Worm (Caenorhabditis elegans) whole organism, L2 larva: ENCODE results near the gene sox-2.

Experiments
- F13H6.1 ChIP-seq: sonication (generic microtip); optimal IDR thresholded peaks from 2 replicates; lab custom pipeline; 2016; ENCODE audit warnings: missing genetic modification characterization, missing compliant biosample characterization
- R02D3.7 ChIP-seq: fragments of 150-350 bp; optimal IDR thresholded peaks from 2 replicates; lab custom pipeline; 2014; ENCODE audit warnings: missing biosample characterization, missing genetic modification characterization
- ZK546.5 ChIP-seq: sonication (generic microtip); optimal IDR thresholded peaks from 2 replicates; lab custom pipeline; 2017; ENCODE audit warnings: missing biosample characterization, missing genetic modification characterization
- alr-1 ChIP-seq: fragments of 150-350 bp; optimal IDR thresholded peaks from 2 replicates; lab custom pipeline; 2014; ENCODE audit warnings: missing biosample characterization, missing genetic modification characterization
- aly-2 ChIP-seq: fragments of 150-350 bp; optimal IDR thresholded peaks from 2 replicates; lab custom pipeline; 2014; ENCODE audit warnings: missing biosample characterization, missing genetic modification characterization
- ama-1 ChIP-seq: fragments of 150-350 bp; optimal IDR thresholded peaks from 2 replicates; lab custom pipeline; 2018; ENCODE audit warnings: inconsistent platforms
- blmp-1 ChIP-seq: sonication (generic microtip); optimal IDR thresholded peaks from 2 replicates; lab custom pipeline; 2017; ENCODE audit warnings: missing genetic modification characterization, mild to moderate bottlenecking, missing compliant biosample characterization, antibody characterized with exemption, moderate library complexity; ENCODE audit not compliant: insufficient read depth
- ceh-16 ChIP-seq: fragments of 150-350 bp; optimal IDR thresholded peaks from 2 replicates; lab custom pipeline; 2014; ENCODE audit warnings: missing biosample characterization, missing genetic modification characterization
- ceh-82 ChIP-seq: fragments of 150-350 bp; optimal IDR thresholded peaks from 2 replicates; lab custom pipeline; 2014; ENCODE audit warnings: missing biosample characterization, missing genetic modification characterization
- dmd-4 ChIP-seq: sonication (generic microtip); optimal IDR thresholded peaks from 2 replicates; lab custom pipeline; 2017; ENCODE audit warnings: missing biosample characterization, missing genetic modification characterization
- egl-27 ChIP-seq: sonication (generic microtip); optimal IDR thresholded peaks from 3 replicates; lab custom pipeline; 2017; ENCODE audit warnings: missing biosample characterization, missing genetic modification reagents, missing genetic modification characterization
- elt-1 ChIP-seq: fragments of 150-350 bp; optimal IDR thresholded peaks from 2 replicates; lab custom pipeline; 2014; ENCODE audit warnings: missing biosample characterization, missing genetic modification characterization
- fos-1 ChIP-seq: fragments of 150-350 bp; optimal IDR thresholded peaks from 2 replicates; lab custom pipeline; 2014; ENCODE audit warnings: missing biosample characterization, missing genetic modification characterization
- gmeb-1 ChIP-seq: fragments of 150-350 bp; optimal IDR thresholded peaks from 2 replicates; lab custom pipeline; 2014; ENCODE audit warnings: missing biosample characterization, missing genetic modification characterization
- lin-11 ChIP-seq: fragments of 150-350 bp; sonication (generic microtip); optimal IDR thresholded peaks from 2 replicates; lab custom pipeline; 2014; ENCODE audit warnings: missing biosample characterization, missing genetic modification characterization, inconsistent platforms, mixed read lengths
- lin-13 ChIP-seq: fragments of 150-350 bp; optimal IDR thresholded peaks from 2 replicates; lab custom pipeline; 2014; ENCODE audit warnings: missing biosample characterization, missing genetic modification reagents, missing genetic modification characterization
- lin-39 ChIP-seq: fragments of 150-350 bp; optimal IDR thresholded peaks from 2 replicates; lab custom pipeline; 2014; ENCODE audit warnings: missing biosample characterization, missing genetic modification reagents, missing genetic modification characterization
- lsy-2 ChIP-seq, 2 experiments: fragments of 150-350 bp in 1 of 2; sonication (generic microtip) in 1 of 2; optimal IDR thresholded peaks; 2 replicates each; lab custom pipeline; 2014 to 2017; ENCODE audit warnings: missing biosample characterization in 2 of 2, missing genetic modification characterization in 2 of 2
- mab-5 ChIP-seq: fragments of 150-350 bp; optimal IDR thresholded peaks from 2 replicates; lab custom pipeline; 2014; ENCODE audit warnings: missing biosample characterization, missing genetic modification characterization
- mbf-1 ChIP-seq: sonication (generic microtip); optimal IDR thresholded peaks from 2 replicates; lab custom pipeline; 2017; ENCODE audit warnings: missing biosample characterization, missing genetic modification characterization
- mdl-1 ChIP-seq, 2 experiments: fragments of 150-350 bp in 1 of 2; sonication (generic microtip) in 1 of 2; optimal IDR thresholded peaks; 2 replicates each; lab custom pipeline; 2017; ENCODE audit warnings: missing biosample characterization in 2 of 2, missing genetic modification characterization in 2 of 2
- nhr-11 ChIP-seq: fragments of 150-350 bp; optimal IDR thresholded peaks from 2 replicates; lab custom pipeline; 2014; ENCODE audit warnings: missing biosample characterization, missing genetic modification characterization
- nhr-12 ChIP-seq: fragments of 150-350 bp; optimal IDR thresholded peaks from 2 replicates; lab custom pipeline; 2014; ENCODE audit warnings: missing biosample characterization, missing genetic modification characterization
- nhr-129 ChIP-seq: fragments of 150-350 bp; optimal IDR thresholded peaks from 2 replicates; lab custom pipeline; 2014; ENCODE audit warnings: missing biosample characterization, missing genetic modification characterization
- nhr-21 ChIP-seq: fragments of 150-350 bp; optimal IDR thresholded peaks from 2 replicates; lab custom pipeline; 2014; ENCODE audit warnings: missing biosample characterization, missing genetic modification characterization
- nhr-23 ChIP-seq: fragments of 150-350 bp; optimal IDR thresholded peaks from 2 replicates; lab custom pipeline; 2014; ENCODE audit warnings: missing biosample characterization, missing genetic modification reagents, missing genetic modification characterization
- nhr-237 ChIP-seq: fragments of 150-350 bp; optimal IDR thresholded peaks from 2 replicates; lab custom pipeline; 2014; ENCODE audit warnings: missing biosample characterization, missing genetic modification characterization
- nhr-25 ChIP-seq: fragments of 150-350 bp; sonication (generic microtip); optimal IDR thresholded peaks from 3 replicates; lab custom pipeline; 2014; ENCODE audit warnings: missing biosample characterization, missing genetic modification characterization
- peb-1 ChIP-seq: fragments of 150-350 bp; optimal IDR thresholded peaks from 2 replicates; lab custom pipeline; 2014; ENCODE audit warnings: missing biosample characterization, missing genetic modification characterization
- skn-1 ChIP-seq: sonication (generic microtip); optimal IDR thresholded peaks from 2 replicates; lab custom pipeline; 2017; ENCODE audit warnings: missing biosample characterization, missing genetic modification characterization
- sma-3 ChIP-seq: sonication (generic microtip); optimal IDR thresholded peaks from 2 replicates; lab custom pipeline; 2016; ENCODE audit warnings: missing genetic modification reagents, missing genetic modification characterization, missing compliant biosample characterization
- sma-9 ChIP-seq, 2 experiments: fragments of 150-350 bp in 1 of 2; sonication (generic microtip) in 1 of 2; optimal IDR thresholded peaks; 2 replicates each; lab custom pipeline; 2014 to 2016; ENCODE audit warnings: missing genetic modification characterization in 2 of 2, mild to moderate bottlenecking in 1 of 2, missing biosample characterization in 1 of 2, missing compliant biosample characterization in 1 of 2, missing genetic modification reagents in 1 of 2, moderate library complexity in 1 of 2
- snpc-4 ChIP-seq: fragments of 150-350 bp; optimal IDR thresholded peaks from 2 replicates; lab custom pipeline; 2014; ENCODE audit warnings: missing biosample characterization, missing genetic modification characterization
- unc-39 ChIP-seq: fragments of 150-350 bp; optimal IDR thresholded peaks from 2 replicates; lab custom pipeline; 2014; ENCODE audit warnings: missing biosample characterization, missing genetic modification characterization
- unc-55 ChIP-seq: fragments of 150-350 bp; sonication (generic microtip); optimal IDR thresholded peaks from 3 replicates; lab custom pipeline; 2014; ENCODE audit warnings: missing biosample characterization, missing genetic modification reagents, missing genetic modification characterization
- unc-62 ChIP-seq: fragments of 150-350 bp; optimal IDR thresholded peaks from 2 replicates; lab custom pipeline; 2014; ENCODE audit warnings: missing biosample characterization, missing genetic modification reagents, missing genetic modification characterization
- ztf-1 ChIP-seq: fragments of 200-800 bp; sonication (Bioruptor generic); conservative IDR thresholded peaks from 2 replicates; pipeline ENCODE4 v1.3.6; 2022; ENCODE audit warnings: missing genetic modification characterization, missing compliant biosample characterization
- ztf-11 ChIP-seq: sonication (generic microtip); optimal IDR thresholded peaks from 2 replicates; lab custom pipeline; 2017; ENCODE audit warnings: missing biosample characterization, missing genetic modification characterization
- ztf-4 ChIP-seq: fragments of 150-350 bp; optimal IDR thresholded peaks from 2 replicates; lab custom pipeline; 2014; ENCODE audit warnings: missing biosample characterization, missing genetic modification characterization

sox-2 gene

DNA sequence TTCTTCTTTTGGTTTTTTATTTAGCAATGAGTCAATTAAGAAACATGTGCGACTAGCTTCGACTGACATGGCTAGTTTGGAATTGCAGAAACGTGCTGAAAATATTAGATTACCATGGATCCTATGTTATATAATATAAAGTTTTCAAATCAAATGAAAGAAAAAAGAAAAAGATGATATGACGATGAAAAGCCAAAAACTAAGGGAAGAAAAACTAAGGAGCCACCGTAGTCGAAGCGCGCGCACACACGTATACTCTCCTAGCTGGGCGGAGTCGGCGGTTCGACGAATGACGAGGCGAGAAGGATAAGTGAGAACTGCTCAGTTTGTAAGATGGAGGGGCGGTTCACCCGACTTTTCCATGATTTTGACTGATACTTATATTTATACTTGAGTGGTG is 38.7 kb downstream of the sox-2 start, which contains the start of gene mnm-2:
Gene mnm-2 (minus strand): TSS at position 101 of the 400 bp plus-strand sequence.
- TF ChIP-seq aly-2, result no peak
- TF ChIP-seq F13H6.1 (tag; lab: Kevin White, UChicago), result no peak
- no peak for TF ChIP-seq nhr-12 (tag; lab: Kevin White, UChicago)
- TF ChIP-seq lin-11, result no peak

DNA sequence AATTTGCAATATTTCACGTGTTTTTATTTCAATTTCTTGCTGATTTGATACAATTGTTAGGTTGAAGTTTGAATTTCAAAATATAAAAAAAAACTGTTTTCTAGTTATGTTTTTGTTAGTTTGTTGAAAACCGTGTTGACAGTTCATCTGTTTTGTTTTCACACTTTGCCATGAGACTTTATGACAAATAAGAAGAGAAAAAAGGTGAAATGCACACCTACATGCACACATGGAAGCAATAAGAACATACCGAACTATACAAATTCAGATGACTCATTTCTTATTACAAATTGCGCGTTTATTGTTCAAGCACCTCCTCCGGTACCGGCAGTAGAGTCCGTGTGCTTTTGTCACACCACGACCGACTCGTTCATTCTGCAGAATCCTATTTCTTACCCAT is 43.0 kb downstream of the sox-2 start, which contains the start of gene C10A4.9:
Gene C10A4.9 (plus strand): TSS at position 301 of the 400 bp plus-strand sequence.
- TF ChIP-seq nhr-25 (tag; lab: Kevin White, UChicago) (no peak), elt-1 (tag; lab: Kevin White, UChicago) (no peak), ztf-1 (GFP tag; lab: Robert Waterston, UW) (no peak), F13H6.1 (tag; lab: Kevin White, UChicago) (no peak), fos-1 (no peak), sma-3 (GFP tag; lab: Kevin White, UChicago) (no peak), nhr-12 (tag; lab: Kevin White, UChicago) (no peak), unc-55 (GFP tag; lab: Kevin White, UChicago) (no peak), alr-1 (no peak), nhr-23 (no peak), unc-62 (GFP tag; lab: Kevin White, UChicago) (no peak), mbf-1 (tag; lab: Kevin White, UChicago) (no peak), ceh-16 (tag; lab: Kevin White, UChicago) (no peak), blmp-1 (tag; lab: Kevin White, UChicago) (no peak)

DNA sequence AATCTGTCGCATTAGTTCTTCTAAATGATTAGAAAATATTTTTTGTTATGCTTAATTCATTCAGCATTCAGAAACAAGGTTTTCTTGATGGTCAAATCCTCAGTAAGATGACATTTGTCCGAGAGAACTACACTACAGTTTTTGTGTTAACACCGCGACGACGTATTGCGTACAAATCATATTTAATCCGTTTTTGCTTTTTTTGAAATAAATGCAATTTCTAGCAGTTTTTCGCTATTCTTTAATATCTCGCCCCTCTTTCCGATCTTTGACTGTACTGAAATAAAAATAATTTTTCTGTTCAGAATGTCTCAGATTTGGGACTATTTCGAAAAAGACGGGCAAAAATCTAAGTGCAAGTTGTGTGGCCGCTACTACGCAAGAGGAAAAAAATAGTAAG is 47.5 kb downstream of the sox-2 start, which contains the start of gene C10A4.1:
Gene C10A4.1 (plus strand): TSS at position 301 of the 400 bp plus-strand sequence.
- TF ChIP-seq ZK546.5 (tag; lab: Kevin White, UChicago) (no peak), nhr-21 (tag; lab: Kevin White, UChicago) (no peak), R02D3.7 (no peak), lin-11 (no peak), sma-9 (GFP tag; optimal IDR thresholded peaks at IDR 0.05; lab: Kevin White, UChicago) (no peak), sma-9 (tag; optimal IDR thresholded peaks at IDR 0.05; lab: Kevin White, UChicago) (no peak)

DNA sequence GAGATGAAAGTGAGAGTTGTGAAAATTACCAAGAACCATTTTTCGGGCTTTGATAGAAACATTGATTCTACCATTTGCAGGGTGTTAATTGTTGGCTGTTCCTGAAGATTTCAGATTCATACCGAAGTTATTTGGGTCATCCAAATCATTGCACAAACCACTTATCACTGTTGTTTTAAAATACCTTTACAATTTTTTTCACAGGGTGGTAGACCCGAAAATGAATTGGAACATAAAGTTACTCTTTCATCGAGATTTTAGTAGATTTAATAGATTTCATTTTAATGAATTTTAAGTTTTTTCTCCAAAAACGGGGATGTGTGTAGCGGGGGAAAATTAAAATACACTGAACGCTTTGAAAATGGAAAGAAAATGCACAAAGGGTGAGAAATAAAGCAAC is 48.1 kb downstream of the sox-2 start, which contains the start of gene C10A4.7:
Gene C10A4.7 (minus strand): TSS at position 101 of the 400 bp plus-strand sequence.
- TF ChIP-seq mab-5 (tag; lab: Kevin White, UChicago) (no peak), alr-1 (no peak), skn-1 (no peak), sma-3 (GFP tag; lab: Kevin White, UChicago) (no peak), ztf-11 (tag; lab: Kevin White, UChicago) (no peak), nhr-129 (no peak), unc-39 (no peak), ZK546.5 (tag; lab: Kevin White, UChicago) (no peak), R02D3.7 (no peak), peb-1 (tag; lab: Kevin White, UChicago) (no peak), lin-13 (GFP tag; lab: Kevin White, UChicago) (no peak), ceh-82 (no peak), ama-1 (no peak), egl-27 (tag; lab: Kevin White, UChicago) (no peak), nhr-21 (tag; lab: Kevin White, UChicago) (no peak), fos-1 (no peak), gmeb-1 (tag; lab: Kevin White, UChicago) (no peak), snpc-4 (tag; lab: Kevin White, UChicago) (no peak)

DNA sequence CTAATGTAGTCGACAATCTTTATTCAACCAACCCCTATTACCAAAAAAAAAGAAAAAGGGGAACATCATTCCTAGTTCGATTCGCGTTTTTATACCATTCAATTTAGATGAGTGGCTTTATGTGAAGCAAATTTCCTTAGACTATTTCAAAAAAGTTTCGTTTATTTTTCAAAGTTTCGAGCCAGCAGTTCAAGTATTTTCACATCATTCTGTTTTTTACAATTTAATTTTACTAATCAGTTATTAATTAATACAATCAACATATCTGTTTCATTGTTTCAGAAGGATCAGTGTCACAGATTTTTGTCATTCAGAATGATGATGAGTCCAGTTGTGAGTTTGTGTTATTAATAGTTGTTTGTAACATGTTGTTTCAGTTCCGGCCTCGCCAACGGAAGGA is 53.6 kb downstream of the sox-2 start, which contains the start of gene C10A4.2:
Gene C10A4.2 (plus strand): TSS at position 301 of the 400 bp plus-strand sequence.
- no peak for TF ChIP-seq mdl-1 (tag; optimal IDR thresholded peaks at IDR 0.05; lab: Kevin White, UChicago)
- no peak for TF ChIP-seq egl-27 (tag; lab: Kevin White, UChicago)
- no peak for TF ChIP-seq fos-1
- no peak for TF ChIP-seq elt-1 (tag; lab: Kevin White, UChicago)
- no peak for TF ChIP-seq dmd-4 (tag; lab: Kevin White, UChicago)
- TF ChIP-seq nhr-129, result no peak
- no peak for TF ChIP-seq sma-3 (GFP tag; lab: Kevin White, UChicago)
- TF ChIP-seq nhr-237 (tag; lab: Kevin White, UChicago), result no peak
- TF ChIP-seq blmp-1 (tag; lab: Kevin White, UChicago), result no peak
- TF ChIP-seq sma-9 (GFP tag; optimal IDR thresholded peaks at IDR 0.05; lab: Kevin White, UChicago), result no peak
- no peak for TF ChIP-seq sma-9 (tag; optimal IDR thresholded peaks at IDR 0.05; lab: Kevin White, UChicago)
- no peak for TF ChIP-seq alr-1
- TF ChIP-seq lsy-2 (tag; optimal IDR thresholded peaks at IDR 0.05; lab: Kevin White, UChicago), result no peak
- no peak for TF ChIP-seq lin-39 (tag; lab: Kevin White, UChicago)
- no peak for TF ChIP-seq ztf-11 (tag; lab: Kevin White, UChicago)
- no peak for TF ChIP-seq ztf-4 (tag; lab: Kevin White, UChicago)
- TF ChIP-seq ceh-82, result no peak
- no peak for TF ChIP-seq nhr-11 (tag; lab: Kevin White, UChicago)
- no peak for TF ChIP-seq nhr-12 (tag; lab: Kevin White, UChicago)
- TF ChIP-seq peb-1 (tag; lab: Kevin White, UChicago), result no peak
